Fruit fly (Drosophila melanogaster) whole organism, embryonic: ENCODE results near the gene CG14664.
A peak's percentile ranks its signal among the peaks of the same experiment; 100 is the strongest.

Experiments
- Adf1 ChIP-seq: fragments of 200-800 bp; sonication (Bioruptor generic); IDR thresholded peaks from 2 replicates; pipeline ENCODE4 v1.3.6; 2022; ENCODE audit warnings: missing biosample characterization, missing genetic modification characterization
- BEAF-32 ChIP-seq: fragments of 200-800 bp; sonication (Bioruptor generic); optimal IDR thresholded peaks from 3 replicates; lab custom pipeline; 2017; ENCODE audit warnings: missing biosample characterization, missing genetic modification characterization, mild to moderate bottlenecking, moderate library complexity, missing genetic modification reagents
- CG11093 ChIP-seq: fragments of 200-800 bp; sonication (Bioruptor generic); IDR thresholded peaks from 3 replicates; pipeline ENCODE4 v1.3.6; 2022; ENCODE audit warnings: missing biosample characterization, missing genetic modification characterization
- CG12942 ChIP-seq: fragments of 200-800 bp; sonication (Bioruptor generic); optimal IDR thresholded peaks from 3 replicates; lab custom pipeline; 2016; ENCODE audit warnings: missing biosample characterization, missing genetic modification characterization
- CG13424 ChIP-seq: fragments of 200-800 bp; sonication (Bioruptor generic); optimal IDR thresholded peaks from 2 replicates; lab custom pipeline; 2019; ENCODE audit warnings: missing biosample characterization, mild to moderate bottlenecking, missing genetic modification characterization, moderate library complexity
- CG13894 ChIP-seq: fragments of 200-800 bp; sonication (Bioruptor generic); optimal IDR thresholded peaks from 3 replicates; lab custom pipeline; 2018; ENCODE audit warnings: missing biosample characterization, mild to moderate bottlenecking, missing genetic modification characterization, moderate library complexity
- CG15011 ChIP-seq: fragments of 200-800 bp; sonication (Bioruptor generic); optimal IDR thresholded peaks from 3 replicates; lab custom pipeline; 2018; ENCODE audit warnings: missing biosample characterization, mild to moderate bottlenecking, missing genetic modification characterization
- CG15073 ChIP-seq: fragments of 200-800 bp; sonication (Bioruptor generic); optimal IDR thresholded peaks from 2 replicates; lab custom pipeline; 2016; ENCODE audit warnings: missing biosample characterization, missing genetic modification characterization
- CG15696 ChIP-seq: fragments of 200-800 bp; sonication (Bioruptor generic); optimal IDR thresholded peaks from 2 replicates; lab custom pipeline; 2019; ENCODE audit warnings: missing biosample characterization, mild to moderate bottlenecking, missing genetic modification characterization, moderate library complexity
- CG1832 ChIP-seq: fragments of 200-800 bp; sonication (Bioruptor generic); optimal IDR thresholded peaks from 2 replicates; lab custom pipeline; 2017; ENCODE audit warnings: missing biosample characterization, mild to moderate bottlenecking, missing genetic modification characterization, inconsistent platforms
- CG18764 ChIP-seq: fragments of 200-800 bp; sonication (Bioruptor generic); optimal IDR thresholded peaks from 3 replicates; lab custom pipeline; 2016; ENCODE audit warnings: missing biosample characterization, missing genetic modification characterization
- CG30431 ChIP-seq: fragments of 200-800 bp; sonication (Bioruptor generic); optimal IDR thresholded peaks from 2 replicates; lab custom pipeline; 2017; ENCODE audit warnings: missing biosample characterization, missing genetic modification characterization
- CG31441 ChIP-seq: fragments of 200-800 bp; sonication (Bioruptor generic); IDR thresholded peaks from 2 replicates; pipeline ENCODE4 v1.3.6; 2022; ENCODE audit warnings: missing biosample characterization, missing genetic modification characterization
- CG4404 ChIP-seq: fragments of 200-800 bp; sonication (Bioruptor generic); IDR thresholded peaks from 2 replicates; pipeline ENCODE4 v1.3.6; 2022; ENCODE audit warnings: missing biosample characterization, missing genetic modification characterization
- CG4730 ChIP-seq: fragments of 200-800 bp; sonication (Bioruptor generic); IDR thresholded peaks from 2 replicates; pipeline ENCODE4 v1.3.6; 2022; ENCODE audit warnings: missing biosample characterization, missing genetic modification characterization
- CG6765 ChIP-seq: fragments of 200-800 bp; sonication (Bioruptor generic); optimal IDR thresholded peaks from 3 replicates; lab custom pipeline; 2017; ENCODE audit warnings: missing biosample characterization, mild to moderate bottlenecking, missing genetic modification characterization
- CG7745 ChIP-seq: fragments of 200-800 bp; sonication (Bioruptor generic); optimal IDR thresholded peaks from 2 replicates; lab custom pipeline; 2018; ENCODE audit warnings: missing biosample characterization, mild to moderate bottlenecking, missing genetic modification characterization, moderate library complexity
- E2f2 ChIP-seq: fragments of 200-800 bp; sonication (Bioruptor generic); IDR thresholded peaks from 2 replicates; pipeline ENCODE4 v1.3.6; 2022; ENCODE audit warnings: missing biosample characterization, missing genetic modification characterization
- Eip74EF ChIP-seq, 2 experiments: fragments of 200-800 bp in 1 of 2; fragments of >200 bp in 1 of 2; sonication (Bioruptor generic) in 1 of 2; optimal IDR thresholded peaks; 2 replicates each; lab custom pipeline; 2017 to 2019; ENCODE audit warnings: missing biosample characterization in 2 of 2, missing genetic modification characterization in 2 of 2, mild to moderate bottlenecking in 1 of 2, moderate library complexity in 1 of 2
- Ets97D ChIP-seq: fragments of 200-800 bp; sonication (Bioruptor generic); optimal IDR thresholded peaks from 3 replicates; lab custom pipeline; 2016; ENCODE audit warnings: missing biosample characterization, missing genetic modification characterization
- Fer2 ChIP-seq: fragments of 200-800 bp; sonication (Bioruptor generic); optimal IDR thresholded peaks from 2 replicates; lab custom pipeline; 2018; ENCODE audit warnings: missing biosample characterization, mild to moderate bottlenecking, missing genetic modification characterization, moderate library complexity
- Gsc ChIP-seq: fragments of 200-800 bp; sonication (Bioruptor generic); IDR thresholded peaks from 2 replicates; pipeline ENCODE4 v1.3.6; 2022; ENCODE audit warnings: missing biosample characterization, missing genetic modification characterization
- Hand ChIP-seq: fragments of 200-800 bp; sonication (Bioruptor generic); optimal IDR thresholded peaks from 2 replicates; lab custom pipeline; 2017; ENCODE audit warnings: mild to moderate bottlenecking, missing biosample characterization, missing genetic modification reagents, missing genetic modification characterization
- Lim3 ChIP-seq: fragments of 200-800 bp; sonication (Bioruptor generic); IDR thresholded peaks from 2 replicates; pipeline ENCODE4 v1.3.6; 2022; ENCODE audit warnings: missing biosample characterization, missing genetic modification characterization
- Meics ChIP-seq: fragments of 200-800 bp; sonication (Bioruptor generic); optimal IDR thresholded peaks from 2 replicates; lab custom pipeline; 2017; ENCODE audit warnings: missing biosample characterization, mild to moderate bottlenecking, missing genetic modification characterization
- Optix ChIP-seq: fragments of 200-800 bp; sonication (Bioruptor generic); IDR thresholded peaks from 3 replicates; pipeline ENCODE4 v1.3.6; 2022; ENCODE audit warnings: missing biosample characterization, missing genetic modification characterization
- Ravus ChIP-seq: fragments of 200-800 bp; sonication (Bioruptor generic); IDR thresholded peaks from 2 replicates; pipeline ENCODE4 v1.3.6; 2022; ENCODE audit warnings: missing biosample characterization, missing genetic modification characterization
- Side ChIP-seq: fragments of 200-800 bp; sonication (Bioruptor generic); optimal IDR thresholded peaks from 2 replicates; lab custom pipeline; 2016; ENCODE audit warnings: missing biosample characterization, missing genetic modification characterization
- Spps ChIP-seq: fragments of 200-800 bp; sonication (Bioruptor generic); optimal IDR thresholded peaks from 2 replicates; lab custom pipeline; 2018; ENCODE audit warnings: missing biosample characterization, mild to moderate bottlenecking, missing genetic modification characterization
- dan ChIP-seq: fragments of 200-800 bp; sonication (Bioruptor generic); IDR thresholded peaks from 2 replicates; pipeline ENCODE4 v1.3.6; 2022; ENCODE audit warnings: missing biosample characterization, missing genetic modification characterization
- en ChIP-seq: fragments of 200-800 bp; sonication (Bioruptor generic); optimal IDR thresholded peaks from 2 replicates; lab custom pipeline; 2016; ENCODE audit warnings: missing biosample characterization, missing genetic modification characterization
- gce ChIP-seq: fragments of 200-800 bp; sonication (Bioruptor generic); IDR thresholded peaks from 3 replicates; pipeline ENCODE4 v1.3.6; 2022; ENCODE audit warnings: missing biosample characterization, missing genetic modification characterization
- gcm ChIP-seq: fragments of 200-800 bp; sonication (Bioruptor generic); optimal IDR thresholded peaks from 2 replicates; lab custom pipeline; 2019; ENCODE audit warnings: missing biosample characterization, mild to moderate bottlenecking, missing genetic modification characterization, moderate library complexity
- gem ChIP-seq: fragments of 200-800 bp; sonication (Bioruptor generic); optimal IDR thresholded peaks from 2 replicates; lab custom pipeline; 2019; ENCODE audit warnings: missing biosample characterization, mild to moderate bottlenecking, missing genetic modification characterization, moderate library complexity
- gfzf ChIP-seq: fragments of 200-800 bp; sonication (Bioruptor generic); optimal IDR thresholded peaks from 2 replicates; lab custom pipeline; 2016; ENCODE audit warnings: missing biosample characterization, mild to moderate bottlenecking, missing genetic modification characterization, moderate library complexity
- gt ChIP-seq: fragments of 200-800 bp; sonication (Bioruptor generic); IDR thresholded peaks from 2 replicates; pipeline ENCODE4 v1.3.6; 2022; ENCODE audit warnings: missing biosample characterization, missing genetic modification characterization
- h ChIP-seq: fragments of >200 bp; optimal IDR thresholded peaks from 2 replicates; lab custom pipeline; 2017
- her ChIP-seq: fragments of 200-800 bp; sonication (Bioruptor generic); optimal IDR thresholded peaks from 2 replicates; lab custom pipeline; 2016; ENCODE audit warnings: missing biosample characterization, missing genetic modification characterization
- jing ChIP-seq: fragments of 200-800 bp; sonication (Bioruptor generic); optimal IDR thresholded peaks from 2 replicates; lab custom pipeline; 2018; ENCODE audit warnings: missing biosample characterization, mild to moderate bottlenecking, missing genetic modification characterization
- kah ChIP-seq: fragments of 200-800 bp; sonication (Bioruptor generic); optimal IDR thresholded peaks from 2 replicates; lab custom pipeline; 2018; ENCODE audit warnings: missing biosample characterization, mild to moderate bottlenecking, missing genetic modification characterization
- kay ChIP-seq: fragments of 200-800 bp; sonication (Bioruptor generic); optimal IDR thresholded peaks from 2 replicates; lab custom pipeline; 2016; ENCODE audit warnings: missing biosample characterization, missing genetic modification characterization
- lbe ChIP-seq: fragments of 200-800 bp; sonication (Bioruptor generic); optimal IDR thresholded peaks from 2 replicates; lab custom pipeline; 2016; ENCODE audit warnings: missing biosample characterization, mild to moderate bottlenecking, missing genetic modification characterization
- mam ChIP-seq: fragments of 200-800 bp; sonication (Bioruptor generic); optimal IDR thresholded peaks from 3 replicates; lab custom pipeline; 2016; ENCODE audit warnings: missing biosample characterization, missing genetic modification characterization
- pita ChIP-seq: fragments of 200-800 bp; sonication (Bioruptor generic); optimal IDR thresholded peaks from 2 replicates; lab custom pipeline; 2017; ENCODE audit warnings: missing biosample characterization, mild to moderate bottlenecking, missing genetic modification characterization
- prd ChIP-seq, 3 experiments: fragments of >200 bp in 2 of 3; fragments of 200-800 bp in 1 of 3; sonication (Bioruptor generic) in 1 of 3; optimal IDR thresholded peaks in 2 of 3; IDR thresholded peaks in 1 of 3; 2 replicates in 2 of 3; 3 replicates in 1 of 3; pipeline versions ENCODE4 v1.3.6 to Lab custom; 2017 to 2022; ENCODE audit warnings: missing biosample characterization in 1 of 3, missing genetic modification characterization in 1 of 3
- ro ChIP-seq: fragments of 200-800 bp; sonication (Bioruptor generic); IDR thresholded peaks from 2 replicates; pipeline ENCODE4 v1.3.6; 2022; ENCODE audit warnings: missing biosample characterization, missing genetic modification characterization
- sisA ChIP-seq: fragments of 200-800 bp; sonication (Bioruptor generic); IDR thresholded peaks from 2 replicates; pipeline ENCODE4 v1.3.6; 2022; ENCODE audit warnings: missing biosample characterization, missing genetic modification characterization
- sna ChIP-seq: fragments of 200-800 bp; sonication (Bioruptor generic); IDR thresholded peaks from 2 replicates; pipeline ENCODE4 v1.3.6; 2022; ENCODE audit warnings: missing biosample characterization, missing genetic modification characterization; ENCODE audit not compliant: partially characterized antibody
- so ChIP-seq: fragments of 200-800 bp; sonication (Bioruptor generic); IDR thresholded peaks from 3 replicates; pipeline ENCODE4 v1.3.6; 2022; ENCODE audit warnings: missing biosample characterization, missing genetic modification characterization
- ttk ChIP-seq: fragments of 200-800 bp; sonication (Bioruptor generic); IDR thresholded peaks from 2 replicates; pipeline ENCODE4 v2.1.2; 2022; ENCODE audit warnings: missing biosample characterization, missing genetic modification characterization
- vfl ChIP-seq: fragments of 200-800 bp; sonication (Bioruptor generic); optimal IDR thresholded peaks from 2 replicates; lab custom pipeline; 2016; ENCODE audit warnings: missing biosample characterization, missing genetic modification characterization
- yki ChIP-seq: fragments of >200 bp; optimal IDR thresholded peaks from 3 replicates; lab custom pipeline; 2018

Gene CG14664

dm6 chr3R:5217278-5217714 is 6.6 kb upstream of the CG14664 start, which contains the start of gene cno (continued):
- TF ChIP-seq CG13424 (tag; lab: Kevin White, UChicago) (peak; percentile 5), CG31441 (no peak), Optix (GFP tag; lab: Robert Waterston, UW) (no peak), Gsc (no peak), Adf1 (GFP tag; lab: Robert Waterston, UW) (peak; percentile 90), Fer2 (tag; lab: Kevin White, UChicago) (no peak), gcm (peak; percentile 12), CG4730 (GFP tag; lab: Robert Waterston, UW) (no peak), lbe (GFP tag; lab: Kevin White, UChicago) (peak; percentile 24), mam (GFP tag; lab: Kevin White, UChicago) (no peak), Spps (no peak), CG18764 (no peak), yki (lab: Kevin White, UChicago) (no peak), en (GFP tag; lab: Kevin White, UChicago) (no peak), dan (no peak), CG1832 (GFP tag; lab: Kevin White, UChicago) (no peak), CG15073 (GFP tag; lab: Kevin White, UChicago) (no peak), CG15696 (peak; percentile 2), jing (GFP tag; lab: Kevin White, UChicago) (no peak), pita (peak; percentile 87), gfzf (peak; percentile 100), gce (GFP tag; lab: Robert Waterston, UW) (peak; percentile 38; the same call in 1 of the 3 replicates), so (GFP tag; lab: Robert Waterston, UW) (0 out of 3 replicates have a peak, but pooled peaks have one; percentile 27), Meics (no peak), CG15011 (GFP tag; lab: Kevin White, UChicago) (no peak), CG7745 (tag; lab: Kevin White, UChicago) (no peak), E2f2 (GFP tag; lab: Robert Waterston, UW) (peak; percentile 85), gem (tag; lab: Kevin White, UChicago) (no peak), Lim3 (GFP tag; lab: Robert Waterston, UW) (no peak), sisA (GFP tag; lab: Robert Waterston, UW) (no peak), kay (GFP tag; lab: Kevin White, UChicago) (no peak), CG4404 (GFP tag; lab: Robert Waterston, UW) (no peak), CG11093 (GFP tag; lab: Robert Waterston, UW) (no peak), vfl (GFP tag; lab: Kevin White, UChicago) (no peak), Ravus (no peak), sna (no peak), CG6765 (GFP tag; lab: Kevin White, UChicago) (no peak), CG13894 (tag; lab: Kevin White, UChicago) (peak; percentile 42), kah (GFP tag; lab: Kevin White, UChicago) (no peak), CG12942 (GFP tag; lab: Kevin White, UChicago) (no peak), gt (GFP tag; lab: Robert Waterston, UW) (no peak), Side (GFP tag; lab: Kevin White, UChicago) (no peak), CG30431 (GFP tag; lab: Kevin White, UChicago) (no peak), Eip74EF (GFP tag; optimal IDR thresholded peaks at IDR 0.05; lab: Kevin White, UChicago) (no peak), BEAF-32 (GFP tag; lab: Kevin White, UChicago) (peak; percentile 59), ro (GFP tag; lab: Robert Waterston, UW) (no peak), her (GFP tag; lab: Kevin White, UChicago) (peak; percentile 36), Ets97D (GFP tag; lab: Kevin White, UChicago) (peak; percentile 65), prd (optimal IDR thresholded peaks at IDR 0.05; lab: Kevin White, UChicago) (no peak), prd (GFP tag; IDR thresholded peaks at IDR 0.05; lab: Robert Waterston, UW) (0 out of 3 replicates have a peak, but pooled peaks have one; percentile 21), Hand (no peak), h (lab: Kevin White, UChicago) (no peak), ttk (GFP tag; lab: Robert Waterston, UW) (no peak)
